Worm (Caenorhabditis elegans): ENCODE results near the gene cdd-2.

The cdd-2 gene

DNA sequence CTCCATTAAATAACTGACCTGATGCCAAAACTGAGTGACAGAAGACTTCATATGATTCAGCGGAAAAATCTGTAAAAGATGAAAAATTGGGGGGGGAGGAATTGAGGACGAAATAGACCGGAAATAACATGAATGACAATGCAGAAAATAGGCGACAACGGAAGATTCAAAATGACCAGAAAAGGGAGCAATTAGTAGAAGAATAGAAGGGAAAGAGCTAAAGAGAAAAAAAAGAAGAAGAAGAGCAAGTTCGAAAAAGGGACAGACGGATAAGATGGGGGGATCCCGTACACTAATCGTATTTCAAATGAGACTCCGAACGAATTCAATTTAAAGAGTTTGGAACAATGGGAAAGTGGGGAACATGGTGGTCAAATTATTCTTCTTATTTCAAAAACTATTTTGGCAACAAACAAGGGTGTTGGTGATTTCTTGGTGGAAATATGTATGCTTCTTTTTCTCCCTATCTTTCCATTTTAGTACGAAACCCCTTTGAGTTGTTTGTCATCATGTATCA is 5.2 kb downstream of the cdd-2 start, which contains the start of gene R05G6.10:
TSS of gene R05G6.10 (minus strand) at position 51 of the 517 bp plus-strand sequence.
- peak; percentile 2 for TF ChIP-seq zag-1 (tag; optimal IDR thresholded peaks at IDR 0.05)
- TF ChIP-seq C34F6.9 (tag; optimal IDR thresholded peaks at IDR 0.05): no peak

DNA sequence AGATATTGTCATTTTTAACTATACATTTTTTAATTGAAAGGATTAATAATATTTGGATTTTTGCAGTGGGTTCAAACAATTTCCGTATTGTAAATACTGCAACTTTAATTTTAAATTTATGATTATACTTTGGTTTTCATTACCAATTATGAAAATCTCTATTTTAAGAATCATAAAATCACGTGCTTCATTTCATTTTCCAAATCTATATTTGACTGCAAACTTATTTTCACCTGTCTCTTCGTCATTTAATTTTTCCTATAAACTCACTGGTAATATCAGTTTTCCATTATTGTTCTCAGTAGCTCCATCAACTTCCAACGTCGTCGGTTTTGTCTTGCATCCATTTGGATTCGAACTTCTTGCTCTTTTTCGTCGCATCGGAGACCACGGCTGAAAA is 15.3 kb downstream of the cdd-2 start, which contains the start of gene R05G6.1:
TSS of gene R05G6.1 (plus strand) at position 301 of the 400 bp plus-strand sequence.
- TF ChIP-seq ceh-82 (tag; optimal IDR thresholded peaks at IDR 0.05) (no peak), unc-55 (GFP tag; optimal IDR thresholded peaks at IDR 0.05) (no peak), nhr-21 (tag; optimal IDR thresholded peaks at IDR 0.05) (no peak), zag-1 (tag; optimal IDR thresholded peaks at IDR 0.05) (no peak), skn-1 (tag; optimal IDR thresholded peaks at IDR 0.05) (no peak), elt-1 (tag; optimal IDR thresholded peaks at IDR 0.05) (no peak), unc-62 (GFP tag; optimal IDR thresholded peaks at IDR 0.05) (no peak), mbf-1 (tag; optimal IDR thresholded peaks at IDR 0.05) (no peak), mab-5 (tag; optimal IDR thresholded peaks at IDR 0.05) (no peak), unc-39 (tag; optimal IDR thresholded peaks at IDR 0.05) (no peak), nhr-23 (tag; optimal IDR thresholded peaks at IDR 0.05) (no peak)

DNA sequence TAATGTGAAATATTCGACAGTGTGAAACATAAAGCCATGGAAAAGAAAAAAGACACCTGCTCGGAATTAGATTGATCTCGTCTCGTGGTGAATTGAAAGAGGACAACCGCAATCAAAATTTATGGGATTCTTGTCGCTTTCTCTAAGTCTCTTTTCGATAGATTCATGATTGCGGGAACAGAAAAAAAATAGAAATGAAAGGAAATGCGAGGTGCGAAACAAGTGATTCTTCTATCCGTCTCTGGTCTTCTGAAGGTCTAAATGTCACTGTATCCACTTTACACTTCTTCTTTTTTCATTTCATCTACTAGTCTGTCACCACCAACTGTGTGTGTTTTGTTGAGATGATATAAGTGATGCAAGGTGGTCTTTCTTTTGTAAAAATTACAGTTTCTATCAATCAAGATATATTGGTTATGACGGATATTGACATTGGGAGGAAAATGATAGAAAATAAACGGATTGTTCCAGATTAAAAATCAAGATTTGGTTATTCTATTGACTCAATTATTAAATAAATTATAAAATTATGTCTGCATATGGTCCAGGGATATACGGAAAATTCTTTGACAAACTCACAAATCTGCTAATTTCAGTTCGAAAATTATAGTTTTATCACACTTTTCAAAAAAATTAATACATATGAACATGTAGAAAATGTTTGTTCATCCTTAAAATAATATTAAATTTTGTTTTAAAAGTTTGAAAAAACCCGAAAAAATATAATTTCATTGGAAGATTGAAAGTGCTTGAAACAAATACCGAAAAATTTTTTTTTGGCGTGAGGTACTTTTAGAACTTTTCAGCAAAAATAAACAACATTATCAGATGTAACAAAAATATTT is 17.2 kb downstream of the cdd-2 start:
- TF ChIP-seq snpc-4 (tag; optimal IDR thresholded peaks at IDR 0.05): no peak
- TF ChIP-seq fos-1 (tag; optimal IDR thresholded peaks at IDR 0.05): peak; percentile 34

DNA sequence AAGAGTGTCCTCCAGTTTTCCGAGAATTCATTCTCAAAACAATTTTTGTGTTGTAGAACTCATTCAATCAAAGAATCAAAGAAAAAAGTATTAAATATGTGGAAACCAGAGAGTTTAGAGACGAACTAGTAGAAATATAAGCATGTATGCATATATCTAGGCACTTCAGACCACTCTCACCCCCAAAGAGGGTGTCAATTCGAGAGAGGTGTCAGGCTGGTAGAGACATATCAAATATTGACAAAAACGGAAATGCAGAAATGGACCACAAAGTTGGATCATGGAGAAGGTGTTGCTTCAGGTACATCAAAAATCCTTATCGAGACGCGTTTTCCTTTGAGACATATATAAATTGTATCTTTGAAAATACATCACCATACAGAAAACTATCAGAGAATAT is 23.9 kb downstream of the cdd-2 start:
- TF ChIP-seq fos-1 (tag; optimal IDR thresholded peaks at IDR 0.05) (no peak), ZK546.5 (tag; optimal IDR thresholded peaks at IDR 0.05) (no peak)

DNA sequence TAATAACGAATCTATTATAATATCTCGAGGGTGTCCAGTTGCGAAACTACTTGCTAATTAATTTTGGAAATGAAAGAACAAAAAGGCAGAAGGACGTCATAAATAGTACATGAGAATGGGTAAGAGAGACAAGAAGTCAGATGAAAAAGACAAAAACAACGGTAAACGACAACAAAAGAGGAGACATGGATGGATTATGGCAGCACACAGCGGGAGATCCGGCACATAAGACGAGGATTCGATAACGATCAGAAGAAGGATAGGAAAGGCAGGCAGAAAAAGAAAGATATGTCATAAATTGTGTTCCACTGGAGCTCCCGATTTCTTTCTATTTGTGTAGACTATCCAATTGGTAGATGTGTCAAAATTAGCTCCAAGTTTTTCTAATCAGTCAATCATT is 26.1 kb downstream of the cdd-2 start:
- TF ChIP-seq nhr-77 (tag; optimal IDR thresholded peaks at IDR 0.05) (no peak), C34F6.9 (tag; optimal IDR thresholded peaks at IDR 0.05) (no peak), unc-55 (GFP tag; optimal IDR thresholded peaks at IDR 0.05) (no peak), lsy-2 (tag; optimal IDR thresholded peaks at IDR 0.05) (no peak), nhr-6 (tag; optimal IDR thresholded peaks at IDR 0.05) (no peak), snpc-4 (tag; optimal IDR thresholded peaks at IDR 0.05) (no peak), sem-4 (tag; optimal IDR thresholded peaks at IDR 0.05) (no peak), R02D3.7 (tag; optimal IDR thresholded peaks at IDR 0.05) (no peak), ceh-16 (tag; optimal IDR thresholded peaks at IDR 0.05) (no peak), elt-1 (tag; optimal IDR thresholded peaks at IDR 0.05) (no peak), skn-1 (tag; optimal IDR thresholded peaks at IDR 0.05) (no peak), lin-11 (tag; optimal IDR thresholded peaks at IDR 0.05) (no peak), blmp-1 (tag; optimal IDR thresholded peaks at IDR 0.05; ENCODE audit: insufficient read depth) (no peak), lin-13 (GFP tag; optimal IDR thresholded peaks at IDR 0.05) (no peak), aly-2 (tag; optimal IDR thresholded peaks at IDR 0.05) (no peak), F13H6.1 (tag; optimal IDR thresholded peaks at IDR 0.05) (no peak), dmd-4 (tag; optimal IDR thresholded peaks at IDR 0.05) (no peak), egl-27 (tag; optimal IDR thresholded peaks at IDR 0.05) (no peak), unc-39 (tag; optimal IDR thresholded peaks at IDR 0.05) (no peak)

DNA sequence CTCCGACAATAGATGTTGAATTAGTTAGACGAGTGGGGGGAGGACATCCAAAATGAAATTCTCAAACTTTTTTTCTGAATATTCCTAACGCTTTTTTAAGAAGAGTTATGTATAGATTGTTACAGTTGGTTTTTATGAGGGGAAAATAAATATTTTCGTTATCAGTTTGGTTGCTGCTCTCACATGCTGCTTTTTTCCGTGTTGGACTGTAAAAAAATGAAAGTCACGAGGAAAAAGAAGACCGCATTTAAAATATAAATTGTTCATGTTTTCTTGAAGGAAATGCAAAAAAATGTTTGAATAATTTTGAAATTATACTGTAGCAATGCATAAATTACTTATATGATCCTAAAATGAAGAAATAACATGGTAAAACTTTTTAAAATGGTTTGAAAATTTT is 26.9 kb downstream of the cdd-2 start:
- TF ChIP-seq crh-2 (tag; optimal IDR thresholded peaks at IDR 0.05): peak; percentile 6
- peak; percentile 7 for TF ChIP-seq sma-9 (GFP tag; optimal IDR thresholded peaks at IDR 0.05)
- TF ChIP-seq sma-9 (tag; optimal IDR thresholded peaks at IDR 0.05): no peak
- no peak for TF ChIP-seq mdl-1 (tag; optimal IDR thresholded peaks at IDR 0.05)
